Fruit fly (Drosophila melanogaster) whole organism, prepupa: ENCODE data around the gene CG4970.

Source experiments
- CG11902 ChIP-seq: fragments of 200-800 bp; sonication (Bioruptor generic); optimal IDR thresholded peaks from 3 replicates; lab custom pipeline; 2016; ENCODE audit warnings: missing biosample characterization, missing genetic modification characterization
- CG15336 ChIP-seq: fragments of 200-800 bp; sonication (Bioruptor generic); IDR thresholded peaks from 2 replicates; pipeline ENCODE4 v1.3.6; 2022; ENCODE audit warnings: missing biosample characterization, missing genetic modification characterization
- CG3032 ChIP-seq: fragments of 200-800 bp; optimal IDR thresholded peaks from 2 replicates; lab custom pipeline; 2019; ENCODE audit warnings: missing biosample characterization, mild to moderate bottlenecking, missing genetic modification characterization, moderate library complexity
- CG34406 ChIP-seq: fragments of 200-800 bp; sonication (Bioruptor generic); optimal IDR thresholded peaks from 3 replicates; lab custom pipeline; 2016; ENCODE audit warnings: missing biosample characterization, missing genetic modification characterization
- CG8119 ChIP-seq: fragments of 200-800 bp; sonication (Bioruptor generic); IDR thresholded peaks from 3 replicates; pipeline ENCODE4 v1.3.6; 2022; ENCODE audit warnings: missing biosample characterization, missing genetic modification characterization
- CG8632 ChIP-seq: fragments of 200-800 bp; sonication (Bioruptor generic); optimal IDR thresholded peaks from 3 replicates; lab custom pipeline; 2016; ENCODE audit warnings: missing biosample characterization, missing genetic modification characterization
- Eip93F ChIP-seq: fragments of 200-800 bp; sonication (Bioruptor generic); optimal IDR thresholded peaks from 2 replicates; lab custom pipeline; 2016; ENCODE audit warnings: missing biosample characterization, mild to moderate bottlenecking, missing genetic modification characterization
- Gug ChIP-seq: fragments of 200-800 bp; sonication (Bioruptor generic); IDR thresholded peaks from 2 replicates; pipeline ENCODE4 v1.3.6; 2022; ENCODE audit warnings: missing biosample characterization, missing genetic modification characterization
- Hr38 ChIP-seq: sonication (Bioruptor generic); optimal IDR thresholded peaks from 2 replicates; lab custom pipeline; 2016; ENCODE audit warnings: missing biosample characterization, missing genetic modification characterization
- Hr39 ChIP-seq: fragments of 200-800 bp; sonication (Bioruptor generic); optimal IDR thresholded peaks from 2 replicates; lab custom pipeline; 2016; ENCODE audit warnings: missing biosample characterization, missing genetic modification characterization
- Hr4 ChIP-seq: fragments of 200-800 bp; sonication (Bioruptor generic); optimal IDR thresholded peaks from 3 replicates; lab custom pipeline; 2016; ENCODE audit warnings: missing biosample characterization, missing genetic modification characterization
- Smox ChIP-seq: fragments of 200-800 bp; sonication (Bioruptor generic); optimal IDR thresholded peaks from 3 replicates; lab custom pipeline; 2016; ENCODE audit warnings: missing biosample characterization, missing genetic modification characterization
- acj6 ChIP-seq: fragments of 200-800 bp; sonication (Bioruptor generic); optimal IDR thresholded peaks from 3 replicates; lab custom pipeline; 2016; ENCODE audit warnings: missing biosample characterization, missing genetic modification characterization
- eg ChIP-seq: fragments of 200-800 bp; sonication (Bioruptor generic); IDR thresholded peaks from 3 replicates; pipeline ENCODE4 v1.3.6; 2022; ENCODE audit warnings: missing biosample characterization, missing genetic modification characterization
- esn ChIP-seq: fragments of 200-800 bp; sonication (Bioruptor generic); optimal IDR thresholded peaks from 2 replicates; lab custom pipeline; 2016; ENCODE audit warnings: missing biosample characterization, mild to moderate bottlenecking, missing genetic modification characterization, moderate library complexity
- fkh ChIP-seq: fragments of 200-800 bp; sonication (Bioruptor generic); optimal IDR thresholded peaks from 3 replicates; lab custom pipeline; 2017; ENCODE audit warnings: missing biosample characterization, mild to moderate bottlenecking, missing genetic modification characterization, moderate library complexity
- pdm3 ChIP-seq: fragments of 200-800 bp; sonication (Bioruptor generic); optimal IDR thresholded peaks from 3 replicates; lab custom pipeline; 2016; ENCODE audit warnings: missing biosample characterization, missing genetic modification characterization
- salr ChIP-seq, 2 experiments: fragments of 200-800 bp; sonication (Bioruptor generic); optimal IDR thresholded peaks; 3 replicates each; lab custom pipeline; 2016 to 2018; ENCODE audit warnings: missing biosample characterization in 2 of 2, missing genetic modification characterization in 2 of 2, mild to moderate bottlenecking in 1 of 2
- svp ChIP-seq: fragments of 200-800 bp; sonication (Bioruptor generic); peaks from one replicate; lab custom pipeline; 2016; ENCODE audit warnings: missing biosample characterization, missing genetic modification characterization
- topi ChIP-seq: fragments of 200-800 bp; sonication (Bioruptor generic); optimal IDR thresholded peaks from 3 replicates; lab custom pipeline; 2016; ENCODE audit warnings: missing biosample characterization, missing genetic modification characterization
- vri ChIP-seq: fragments of 200-800 bp; sonication (Bioruptor generic); optimal IDR thresholded peaks from 3 replicates; lab custom pipeline; 2016; ENCODE audit warnings: missing biosample characterization, mild to moderate bottlenecking, missing genetic modification characterization

The CG4970 gene

dm6 chr2L:11535845-11536244 lies 18.7 kb downstream of the CG4970 start, which contains the start of gene CG43438:
Gene CG43438, plus strand, starts transcription at chr2L:11536145.
- no peak for TF ChIP-seq CG11902 (GFP tag; lab: Kevin White, UChicago)
- peak; percentile 3 for TF ChIP-seq svp (GFP tag; lab: Kevin White, UChicago)

- no peak for TF ChIP-seq esn (GFP tag; lab: Kevin White, UChicago)
- TF ChIP-seq eg (GFP tag; lab: Robert Waterston, UW): no peak
- TF ChIP-seq CG8632 (GFP tag; lab: Kevin White, UChicago): no peak
- no peak for TF ChIP-seq Hr4 (GFP tag; lab: Kevin White, UChicago)
- no peak for TF ChIP-seq fkh (GFP tag; lab: Kevin White, UChicago)
- TF ChIP-seq salr (GFP tag; optimal IDR thresholded peaks at IDR 0.05; lab: Kevin White, UChicago): no peak
- TF ChIP-seq CG8119 (GFP tag; lab: Robert Waterston, UW): no peak
- no peak for TF ChIP-seq Hr39 (GFP tag; lab: Kevin White, UChicago)
- no peak for TF ChIP-seq vri
- TF ChIP-seq CG3032 (tag; lab: Kevin White, UChicago): no peak
- TF ChIP-seq pdm3: no peak
- no peak for TF ChIP-seq topi (GFP tag; lab: Kevin White, UChicago)
- TF ChIP-seq CG34406: no peak
- TF ChIP-seq Smox (GFP tag; lab: Kevin White, UChicago): no peak
- no peak for TF ChIP-seq acj6 (GFP tag; lab: Kevin White, UChicago)
- TF ChIP-seq Hr38 (GFP tag; lab: Kevin White, UChicago): no peak
- TF ChIP-seq Eip93F (GFP tag; lab: Kevin White, UChicago): no peak
- no peak for TF ChIP-seq CG15336 (GFP tag; lab: Robert Waterston, UW)
- TF ChIP-seq Gug (GFP tag; lab: Robert Waterston, UW): no peak
Measured at dm6 chr2L:11553825-11554224, 36.6 kb downstream of the CG4970 start.
